Worm (Caenorhabditis elegans): Measurements from ENCODE around the gene srxa-8.

DNA sequence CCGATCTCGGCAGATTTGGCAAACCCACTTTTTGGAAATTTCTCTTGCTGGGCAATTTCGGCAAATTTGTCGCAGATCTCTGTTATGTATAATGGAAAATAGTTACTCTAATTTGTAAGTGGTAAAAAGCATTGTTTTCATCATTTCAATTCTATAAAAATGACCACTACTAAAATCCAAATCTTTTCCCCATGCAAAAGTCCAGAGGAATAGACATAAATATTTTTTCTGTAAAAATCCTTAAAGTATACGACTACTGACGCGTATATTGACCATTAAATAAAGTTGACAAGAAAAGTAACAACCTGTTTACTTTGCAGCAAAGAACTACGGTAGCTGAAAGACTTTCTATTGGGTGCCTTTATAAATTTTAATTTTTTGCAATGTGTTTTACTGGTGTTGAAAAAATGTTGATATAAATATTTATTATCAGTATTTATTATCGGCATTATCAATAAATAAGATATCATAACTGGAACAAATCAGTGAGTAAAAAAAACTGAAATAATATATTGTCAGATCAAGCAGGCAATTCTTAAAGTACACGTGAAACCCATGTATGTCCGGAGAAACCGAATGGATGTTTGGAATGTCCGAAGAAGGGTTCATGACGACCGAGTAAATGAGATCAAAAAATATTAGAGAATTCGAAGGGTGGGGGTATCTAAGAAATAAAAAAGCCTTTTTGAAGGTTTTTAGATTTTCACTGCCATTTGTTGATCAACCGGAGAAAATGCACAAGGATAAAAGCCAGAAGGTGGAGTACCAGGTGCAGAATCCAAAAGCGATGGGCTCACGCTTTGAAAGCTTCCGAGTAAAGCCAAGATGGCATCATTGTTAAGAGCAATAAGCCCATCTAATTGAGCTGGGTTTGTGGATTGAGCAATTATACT, 40.8 kb upstream of the srxa-8 start:
- no peak for TF ChIP-seq ztf-11 (tag; optimal IDR thresholded peaks at IDR 0.05)
- no peak for TF ChIP-seq elt-1 (tag; optimal IDR thresholded peaks at IDR 0.05)
- TF ChIP-seq ztf-4 (tag; optimal IDR thresholded peaks at IDR 0.05), result peak; percentile 71
- TF ChIP-seq fos-1 (tag; optimal IDR thresholded peaks at IDR 0.05), result no peak
- TF ChIP-seq unc-39 (tag; optimal IDR thresholded peaks at IDR 0.05), result no peak
- no peak for TF ChIP-seq ceh-82 (tag; optimal IDR thresholded peaks at IDR 0.05)
- no peak for TF ChIP-seq ceh-16 (tag; optimal IDR thresholded peaks at IDR 0.05)
- TF ChIP-seq unc-62 (GFP tag; optimal IDR thresholded peaks at IDR 0.05), result peak; percentile 17
- no peak for TF ChIP-seq snpc-4 (tag; optimal IDR thresholded peaks at IDR 0.05)
- peak; percentile 37 for TF ChIP-seq F13H6.1 (tag; optimal IDR thresholded peaks at IDR 0.05)
- no peak for TF ChIP-seq nhr-10 (tag; optimal IDR thresholded peaks at IDR 0.05)
- no peak for TF ChIP-seq nhr-12 (tag; optimal IDR thresholded peaks at IDR 0.05)
- TF ChIP-seq lin-13 (GFP tag; optimal IDR thresholded peaks at IDR 0.05), result peak; percentile 71

All from whole organism, L2 larva.